Fruit fly (Drosophila melanogaster): ENCODE data around the gene Tusp.

dm6 chr3R:27656686-27657535 is 49.2 kb downstream of the Tusp start, which contains the start of gene tau:
- TF ChIP-seq psq (optimal IDR thresholded peaks at IDR 0.05) (no peak), pan (optimal IDR thresholded peaks at IDR 0.05) (no peak), CG8478 (optimal IDR thresholded peaks at IDR 0.05) (no peak), EcR (GFP tag; optimal IDR thresholded peaks at IDR 0.05) (no peak), Dll (optimal IDR thresholded peaks at IDR 0.05) (no peak), usp (GFP tag; optimal IDR thresholded peaks at IDR 0.05) (no peak)

Measured in whole organism.